Worm (Caenorhabditis elegans) whole organism, L4 larva: ENCODE data around the gene C14B9.8.

ENCODE experiments used
- ZK337.2 ChIP-seq: fragments of 200-800 bp; sonication (Bioruptor generic); IDR thresholded peaks from 2 replicates; pipeline ENCODE4 v1.3.6; 2022; ENCODE audit warnings: missing genetic modification reagents, missing genetic modification characterization, missing compliant biosample characterization
- ZK546.5 ChIP-seq, 2 experiments: sonication (generic microtip); optimal IDR thresholded peaks; 2 replicates each; lab custom pipeline; 2017; ENCODE audit warnings: missing biosample characterization in 2 of 2, missing genetic modification characterization in 2 of 2
- lin-13 ChIP-seq: fragments of 150-350 bp; optimal IDR thresholded peaks from 2 replicates; lab custom pipeline; 2014; ENCODE audit warnings: missing biosample characterization, missing genetic modification reagents, missing genetic modification characterization
- lin-15B ChIP-seq: fragments of 150-350 bp; sonication (generic microtip); optimal IDR thresholded peaks from 3 replicates; lab custom pipeline; 2014; ENCODE audit warnings: missing biosample characterization, missing genetic modification characterization
- tra-1 ChIP-seq: fragments of 200-800 bp; sonication (Bioruptor generic); IDR thresholded peaks from 2 replicates; pipeline ENCODE4 v1.3.6; 2022; ENCODE audit warnings: missing genetic modification reagents, missing genetic modification characterization, missing compliant biosample characterization
- zip-2 ChIP-seq: fragments of 150-350 bp; optimal IDR thresholded peaks from 2 replicates; lab custom pipeline; 2014; ENCODE audit warnings: missing biosample characterization, missing genetic modification characterization

ce11 chrIII:8126978-8127377 lies 17.5 kb downstream of the C14B9.8 start:
- TF ChIP-seq lin-15B (no peak), zip-2 (tag; lab: Kevin White, UChicago) (no peak), tra-1 (GFP tag; lab: Robert Waterston, UW) (no peak), ZK546.5 (tag; optimal IDR thresholded peaks at IDR 0.05; lab: Kevin White, UChicago) (no peak), lin-13 (no peak), ZK337.2 (GFP tag; lab: Robert Waterston, UW) (no peak)
